Worm (Caenorhabditis elegans) whole organism, early embryonic: ENCODE measurements around the gene clec-117.

Source experiments
- ama-1 ChIP-seq: fragments of 150-350 bp; optimal IDR thresholded peaks from 2 replicates; lab custom pipeline; 2014
- ceh-13 ChIP-seq: fragments of 200-800 bp; sonication (Bioruptor generic); optimal IDR thresholded peaks from 2 replicates; lab custom pipeline; 2018; ENCODE audit warnings: mild to moderate bottlenecking, missing genetic modification characterization, missing compliant biosample characterization
- ceh-36 ChIP-seq: sonication (generic microtip); optimal IDR thresholded peaks from 2 replicates; lab custom pipeline; 2016; ENCODE audit warnings: missing genetic modification characterization, inconsistent platforms, missing compliant biosample characterization
- flt-1 ChIP-seq: fragments of 200-800 bp; sonication (Bioruptor generic); IDR thresholded peaks from 2 replicates; pipeline ENCODE4 v1.3.6; 2022; ENCODE audit warnings: missing genetic modification characterization, missing compliant biosample characterization
- scrt-1 ChIP-seq: fragments of 200-800 bp; sonication (Bioruptor generic); IDR thresholded peaks from 2 replicates; pipeline ENCODE4 v1.3.6; 2022; ENCODE audit warnings: missing genetic modification characterization, missing compliant biosample characterization
- sea-1 ChIP-seq: fragments of 200-800 bp; sonication (Bioruptor generic); conservative IDR thresholded peaks from 2 replicates; pipeline ENCODE4 v1.3.6; 2022; ENCODE audit warnings: missing genetic modification characterization, missing compliant biosample characterization
- tbx-37 ChIP-seq: fragments of 200-800 bp; sonication (Bioruptor generic); conservative IDR thresholded peaks from 2 replicates; pipeline ENCODE4 v1.3.6; 2022; ENCODE audit warnings: missing genetic modification reagents, missing genetic modification characterization, missing compliant biosample characterization
- tra-4 ChIP-seq: sonication (generic microtip); optimal IDR thresholded peaks from 2 replicates; lab custom pipeline; 2017; ENCODE audit warnings: missing genetic modification characterization, missing compliant biosample characterization

DNA sequence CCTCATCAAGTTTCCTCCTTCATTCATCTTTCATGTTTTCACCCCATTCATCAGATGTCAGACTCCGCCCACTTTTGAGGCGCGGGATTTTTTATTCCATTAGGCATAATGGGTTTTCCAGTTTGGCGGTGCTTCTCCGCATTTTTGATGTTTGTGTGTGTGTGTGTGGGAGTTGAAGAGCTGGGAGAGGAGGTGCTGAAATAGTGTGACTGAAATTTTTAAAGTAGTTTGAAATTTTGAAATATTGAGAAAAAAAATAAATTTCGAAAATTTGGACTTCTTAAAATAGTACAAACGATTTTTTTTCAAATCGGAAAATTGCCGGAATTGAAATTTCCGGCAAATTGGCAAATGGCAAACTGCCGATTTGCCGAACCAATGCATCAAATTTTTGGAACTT, 33.2 kb downstream of the clec-117 start, which contains the start of gene scc-2:
- TF ChIP-seq ceh-36 (no peak), scrt-1 (GFP tag; lab: Robert Waterston, UW) (no peak), flt-1 (no peak), tra-4 (no peak), sea-1 (GFP tag; lab: Robert Waterston, UW) (no peak), ama-1 (no peak), tbx-37 (GFP tag; lab: Robert Waterston, UW) (no peak), ceh-13 (no peak)
